Worm (Caenorhabditis elegans): Measurements from ENCODE around the gene str-198.

DNA sequence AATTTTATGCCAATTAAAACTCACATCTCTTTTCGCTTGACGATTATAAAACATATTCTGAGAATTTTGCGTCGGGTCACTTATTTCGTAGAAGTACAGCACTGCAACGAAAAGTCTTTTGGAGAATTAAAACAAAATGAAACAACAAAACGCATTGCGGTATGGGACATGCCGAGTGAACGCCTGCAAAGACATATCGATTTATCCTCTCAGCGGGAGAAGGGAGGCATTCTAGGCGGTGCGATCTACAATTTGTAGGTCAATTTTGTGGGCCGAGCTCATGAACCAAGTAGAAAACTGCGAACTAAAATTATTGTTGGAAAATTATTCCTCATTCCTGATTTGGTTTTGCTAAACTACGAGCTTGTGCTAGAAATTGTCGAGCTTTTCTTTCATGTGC, 5.8 kb downstream of the str-198 start, which contains the start of gene F14H3.3:
- TF ChIP-seq lsy-27 (tag; optimal IDR thresholded peaks at IDR 0.05; ENCODE audit: borderline replicate concordance, insufficient read depth), result no peak
- TF ChIP-seq ceh-58 (GFP tag; IDR thresholded peaks at IDR 0.05), result no peak
- no peak for TF ChIP-seq zim-3 (tag; optimal IDR thresholded peaks at IDR 0.05)
- no peak for TF ChIP-seq ccch-3 (GFP tag; optimal IDR thresholded peaks at IDR 0.05)
- TF ChIP-seq tbp1 (GFP tag; optimal IDR thresholded peaks at IDR 0.05), result no peak
- no peak for TF ChIP-seq mxl-1 (tag; optimal IDR thresholded peaks at IDR 0.05)
- TF ChIP-seq ztf-3 (GFP tag; optimal IDR thresholded peaks at IDR 0.05), result no peak
- TF ChIP-seq him-1 (tag; optimal IDR thresholded peaks at IDR 0.05), result no peak
- no peak for TF ChIP-seq sea-2 (GFP tag; IDR thresholded peaks at IDR 0.05)
- TF ChIP-seq hsf-1 (GFP tag; IDR thresholded peaks at IDR 0.05), result no peak
- TF ChIP-seq F23B12.7 (tag; optimal IDR thresholded peaks at IDR 0.05; ENCODE audit: insufficient read depth), result no peak

Measured in whole organism, young adult.